Worm (Caenorhabditis elegans) whole organism, L4 larva: Measurements from ENCODE around the gene clec-234.

Experiments
- F10B5.3 ChIP-seq: sonication (generic microtip); optimal IDR thresholded peaks from 2 replicates; lab custom pipeline; 2016; ENCODE audit warnings: mild to moderate bottlenecking, missing genetic modification characterization, missing compliant biosample characterization
- F44E2.7 ChIP-seq: fragments of 200-800 bp; sonication (Bioruptor generic); IDR thresholded peaks from 2 replicates; pipeline ENCODE4 v2.1.2; 2022; ENCODE audit warnings: missing genetic modification characterization, missing compliant biosample characterization
- F49E8.2 ChIP-seq: sonication (generic microtip); optimal IDR thresholded peaks from 2 replicates; lab custom pipeline; 2016; ENCODE audit warnings: missing compliant biosample characterization, mild to moderate bottlenecking, missing genetic modification characterization, borderline replicate concordance
- R02D3.7 ChIP-seq: fragments of 150-350 bp; sonication (generic microtip); optimal IDR thresholded peaks from 3 replicates; lab custom pipeline; 2014; ENCODE audit warnings: missing biosample characterization, missing genetic modification characterization
- T20F7.1 ChIP-seq: fragments of 200-800 bp; sonication (Bioruptor generic); optimal IDR thresholded peaks from 2 replicates; lab custom pipeline; 2018; ENCODE audit warnings: mild to moderate bottlenecking, missing genetic modification characterization, missing compliant biosample characterization
- T26A8.4 ChIP-seq: fragments of 200-800 bp; sonication (Bioruptor generic); IDR thresholded peaks from 2 replicates; pipeline ENCODE4 v1.3.6; 2022; ENCODE audit warnings: missing genetic modification characterization, missing compliant biosample characterization
- Y48G9A.11 ChIP-seq: fragments of 200-800 bp; sonication (Bioruptor generic); IDR thresholded peaks from 2 replicates; pipeline ENCODE4 v1.3.6; 2022; ENCODE audit warnings: missing genetic modification reagents, missing genetic modification characterization, missing compliant biosample characterization
- Y75B8A.6 ChIP-seq: fragments of 200-800 bp; sonication (Bioruptor generic); IDR thresholded peaks from 2 replicates; pipeline ENCODE4 v1.3.6; 2022; ENCODE audit warnings: missing genetic modification reagents, missing genetic modification characterization, missing compliant biosample characterization
- ZK337.2 ChIP-seq: fragments of 200-800 bp; sonication (Bioruptor generic); IDR thresholded peaks from 2 replicates; pipeline ENCODE4 v1.3.6; 2022; ENCODE audit warnings: missing genetic modification reagents, missing genetic modification characterization, missing compliant biosample characterization
- aha-1 ChIP-seq: fragments of 150-350 bp; peaks from one replicate; lab custom pipeline; 2014; ENCODE audit warnings: missing biosample characterization, missing genetic modification characterization
- aly-2 ChIP-seq: sonication (generic microtip); optimal IDR thresholded peaks from 2 replicates; lab custom pipeline; 2018; ENCODE audit warnings: missing biosample characterization, missing genetic modification characterization
- ceh-28 ChIP-seq: fragments of 150-350 bp; optimal IDR thresholded peaks from 2 replicates; lab custom pipeline; 2014; ENCODE audit warnings: missing biosample characterization, missing genetic modification reagents, missing genetic modification characterization
- ceh-82 ChIP-seq: sonication (generic microtip); optimal IDR thresholded peaks from 2 replicates; lab custom pipeline; 2017; ENCODE audit warnings: missing biosample characterization, missing genetic modification characterization
- cey-2 ChIP-seq: sonication (generic microtip); optimal IDR thresholded peaks from 3 replicates; lab custom pipeline; 2017; ENCODE audit warnings: missing genetic modification characterization, mild to moderate bottlenecking, missing compliant biosample characterization, antibody characterized with exemption, borderline replicate concordance; ENCODE audit not compliant: insufficient read depth
- dmd-9 ChIP-seq: fragments of 200-800 bp; sonication (Bioruptor generic); IDR thresholded peaks from 2 replicates; pipeline ENCODE4 v1.3.6; 2022; ENCODE audit warnings: missing genetic modification reagents, missing genetic modification characterization, missing compliant biosample characterization
- dve-1 ChIP-seq: sonication (generic microtip); optimal IDR thresholded peaks from 2 replicates; lab custom pipeline; 2017; ENCODE audit warnings: antibody characterized with exemption, mild to moderate bottlenecking, missing genetic modification characterization, missing compliant biosample characterization; ENCODE audit not compliant: insufficient read depth
- fkh-10 ChIP-seq: fragments of 150-350 bp; optimal IDR thresholded peaks from 2 replicates; lab custom pipeline; 2014; ENCODE audit warnings: missing biosample characterization, missing genetic modification reagents, missing genetic modification characterization
- hif-1 ChIP-seq, 2 experiments: sonication (generic microtip); optimal IDR thresholded peaks; 2 replicates each; lab custom pipeline; 2016 to 2017; ENCODE audit warnings: missing compliant biosample characterization in 2 of 2, missing genetic modification characterization in 2 of 2, missing genetic modification reagents in 2 of 2, missing genotype in 2 of 2, mild to moderate bottlenecking in 1 of 2
- hlh-30 ChIP-seq: sonication (generic microtip); optimal IDR thresholded peaks from 2 replicates; lab custom pipeline; 2017; ENCODE audit warnings: antibody characterized with exemption, mild to moderate bottlenecking, missing genetic modification characterization, missing compliant biosample characterization; ENCODE audit not compliant: insufficient read depth
- hmg-1.1 ChIP-seq: fragments of 200-800 bp; sonication (Bioruptor generic); IDR thresholded peaks from 2 replicates; pipeline ENCODE4 v1.3.6; 2022; ENCODE audit warnings: missing genetic modification reagents, missing genetic modification characterization, missing compliant biosample characterization
- lim-7 ChIP-seq: fragments of 200-800 bp; sonication (Bioruptor generic); IDR thresholded peaks from 2 replicates; pipeline ENCODE4 v1.3.6; 2022; ENCODE audit warnings: missing genetic modification characterization, missing compliant biosample characterization
- lin-13 ChIP-seq: fragments of 150-350 bp; optimal IDR thresholded peaks from 2 replicates; lab custom pipeline; 2014; ENCODE audit warnings: missing biosample characterization, missing genetic modification reagents, missing genetic modification characterization
- lin-15B ChIP-seq: fragments of 150-350 bp; sonication (generic microtip); optimal IDR thresholded peaks from 3 replicates; lab custom pipeline; 2014; ENCODE audit warnings: missing biosample characterization, missing genetic modification characterization
- lin-38 ChIP-seq: fragments of 200-800 bp; sonication (Bioruptor generic); IDR thresholded peaks from 2 replicates; pipeline ENCODE4 v1.3.6; 2022; ENCODE audit warnings: missing genetic modification reagents, missing genetic modification characterization, missing compliant biosample characterization
- lin-39 ChIP-seq: fragments of 150-350 bp; optimal IDR thresholded peaks from 2 replicates; lab custom pipeline; 2014; ENCODE audit warnings: missing biosample characterization, missing genetic modification reagents, missing genetic modification characterization
- lir-3 ChIP-seq: sonication (generic microtip); optimal IDR thresholded peaks from 2 replicates; lab custom pipeline; 2016; ENCODE audit warnings: mild to moderate bottlenecking, missing genetic modification characterization, missing compliant biosample characterization
- lsy-2 ChIP-seq, 2 experiments: fragments of 150-350 bp in 1 of 2; sonication (generic microtip) in 1 of 2; optimal IDR thresholded peaks; 2 replicates each; lab custom pipeline; 2014 to 2017; ENCODE audit warnings: missing biosample characterization in 2 of 2, missing genetic modification characterization in 2 of 2
- madf-5 ChIP-seq, 2 experiments: fragments of 200-800 bp; sonication (Bioruptor generic); IDR thresholded peaks; 2 replicates each; pipeline ENCODE4 v1.3.6; 2022; ENCODE audit warnings: missing compliant biosample characterization in 2 of 2, missing genetic modification characterization in 2 of 2
- madf-9 ChIP-seq: fragments of 200-800 bp; sonication (Bioruptor generic); conservative IDR thresholded peaks from 2 replicates; pipeline ENCODE4 v1.3.6; 2022; ENCODE audit warnings: missing genetic modification reagents, missing genetic modification characterization, missing compliant biosample characterization
- mdl-1 ChIP-seq, 2 experiments: fragments of 150-350 bp in 1 of 2; sonication (generic microtip) in 1 of 2; optimal IDR thresholded peaks; 2 replicates each; lab custom pipeline; 2014 to 2017; ENCODE audit warnings: missing biosample characterization in 2 of 2, missing genetic modification characterization in 2 of 2
- mep-1 ChIP-seq: fragments of 150-350 bp; sonication (generic microtip); optimal IDR thresholded peaks from 3 replicates; lab custom pipeline; 2014; ENCODE audit warnings: missing biosample characterization, missing genetic modification characterization
- mxl-2 ChIP-seq: fragments of 200-800 bp; sonication (Bioruptor generic); conservative IDR thresholded peaks from 2 replicates; pipeline ENCODE4 v1.3.6; 2022; ENCODE audit warnings: missing genetic modification reagents, missing genetic modification characterization, missing compliant biosample characterization
- nhr-102 ChIP-seq: sonication (generic microtip); optimal IDR thresholded peaks from 2 replicates; lab custom pipeline; 2016; ENCODE audit warnings: mild to moderate bottlenecking, missing genetic modification characterization, moderate library complexity, missing compliant biosample characterization
- nhr-48 ChIP-seq: sonication (generic microtip); optimal IDR thresholded peaks from 2 replicates; lab custom pipeline; 2016; ENCODE audit warnings: mild to moderate bottlenecking, missing genetic modification characterization, missing compliant biosample characterization
- nhr-6 ChIP-seq: fragments of 150-350 bp; optimal IDR thresholded peaks from 2 replicates; lab custom pipeline; 2014; ENCODE audit warnings: missing biosample characterization, missing genetic modification characterization
- pha-4 ChIP-seq, 2 experiments: fragments of 150-350 bp in 1 of 2; fragments of 200-800 bp in 1 of 2; sonication (Bioruptor generic) in 1 of 2; IDR thresholded peaks in 1 of 2; optimal IDR thresholded peaks in 1 of 2; 2 replicates each; pipeline versions ENCODE4 v1.3.6 to Lab custom; 2014 to 2022; ENCODE audit warnings: missing genetic modification characterization in 2 of 2, missing genetic modification reagents in 2 of 2, missing biosample characterization in 1 of 2, missing compliant biosample characterization in 1 of 2
- pqm-1 ChIP-seq: sonication (generic microtip); optimal IDR thresholded peaks from 2 replicates; lab custom pipeline; 2017; ENCODE audit warnings: missing biosample characterization, missing genetic modification characterization
- saeg-2 ChIP-seq: fragments of 200-800 bp; sonication (Bioruptor generic); IDR thresholded peaks from 2 replicates; pipeline ENCODE4 v1.3.6; 2022; ENCODE audit warnings: missing genetic modification reagents, missing genetic modification characterization, missing compliant biosample characterization
- sdz-12 ChIP-seq: fragments of 200-800 bp; sonication (Bioruptor generic); optimal IDR thresholded peaks from 2 replicates; lab custom pipeline; 2018; ENCODE audit warnings: mild to moderate bottlenecking, missing genetic modification characterization, missing compliant biosample characterization
- set-16 ChIP-seq: fragments of 200-800 bp; sonication (Bioruptor generic); IDR thresholded peaks from 2 replicates; pipeline ENCODE4 v1.3.6; 2022; ENCODE audit warnings: missing genetic modification reagents, missing genetic modification characterization, missing compliant biosample characterization
- snpc-1.2 ChIP-seq: fragments of 200-800 bp; sonication (Bioruptor generic); IDR thresholded peaks from 2 replicates; pipeline ENCODE4 v1.3.6; 2022; ENCODE audit warnings: missing genetic modification reagents, missing genetic modification characterization, missing compliant biosample characterization
- spr-1 ChIP-seq: sonication (generic microtip); optimal IDR thresholded peaks from 2 replicates; lab custom pipeline; 2016; ENCODE audit warnings: mild to moderate bottlenecking, missing genetic modification characterization, missing compliant biosample characterization
- spr-3 ChIP-seq: fragments of 200-800 bp; sonication (Bioruptor generic); optimal IDR thresholded peaks from 2 replicates; lab custom pipeline; 2018; ENCODE audit warnings: mild to moderate bottlenecking, missing genetic modification characterization, missing compliant biosample characterization
- tag-97 ChIP-seq: fragments of 200-800 bp; sonication (Bioruptor generic); IDR thresholded peaks from 2 replicates; pipeline ENCODE4 v1.3.6; 2022; ENCODE audit warnings: missing genetic modification characterization, missing compliant biosample characterization
- tra-1 ChIP-seq: fragments of 200-800 bp; sonication (Bioruptor generic); IDR thresholded peaks from 2 replicates; pipeline ENCODE4 v1.3.6; 2022; ENCODE audit warnings: missing genetic modification reagents, missing genetic modification characterization, missing compliant biosample characterization
- unc-130 ChIP-seq: sonication (generic microtip); optimal IDR thresholded peaks from 2 replicates; lab custom pipeline; 2016; ENCODE audit warnings: missing genetic modification reagents, missing genetic modification characterization, missing compliant biosample characterization
- vab-7 ChIP-seq: fragments of 200-800 bp; sonication (Bioruptor generic); IDR thresholded peaks from 2 replicates; pipeline ENCODE4 v1.3.6; 2022; ENCODE audit warnings: missing genetic modification reagents, missing genetic modification characterization, missing compliant biosample characterization
- zfp-3 ChIP-seq: fragments of 200-800 bp; sonication (Bioruptor generic); conservative IDR thresholded peaks from 2 replicates; pipeline ENCODE4 v1.3.6; 2022; ENCODE audit warnings: missing genetic modification reagents, missing genetic modification characterization, missing compliant biosample characterization
- ztf-11 ChIP-seq: fragments of 150-350 bp; optimal IDR thresholded peaks from 2 replicates; lab custom pipeline; 2014; ENCODE audit warnings: missing biosample characterization, missing genetic modification characterization
- ztf-7 ChIP-seq: fragments of 150-350 bp; optimal IDR thresholded peaks from 2 replicates; lab custom pipeline; 2014; ENCODE audit warnings: missing biosample characterization, missing genetic modification characterization

clec-234 gene

DNA sequence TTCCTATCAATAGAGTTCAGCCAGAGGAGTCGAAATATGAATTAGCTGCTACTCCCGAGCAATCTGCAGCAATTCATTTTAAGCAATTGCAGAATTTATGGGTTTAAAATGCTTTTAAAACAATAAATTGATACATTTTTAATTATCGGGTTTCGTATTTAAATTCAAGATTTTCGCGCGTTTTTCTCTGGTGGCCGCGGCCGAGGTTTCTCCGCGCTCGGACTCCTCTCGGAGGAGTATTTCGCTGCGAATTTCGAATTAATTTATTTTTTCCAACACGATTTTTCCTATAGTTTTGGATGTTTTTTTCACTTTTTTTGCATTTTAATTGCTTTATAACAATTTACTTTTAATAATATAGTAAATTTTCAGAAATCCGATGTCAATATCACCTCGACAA, 31.9 kb downstream of the clec-234 start, which contains the start of gene F13A7.14:
Gene F13A7.14 (plus strand): TSS at position 373 of the 400 bp plus-strand sequence.
- TF ChIP-seq dve-1 (tag; lab: Kevin White, UChicago) (no peak), ceh-82 (tag; lab: Kevin White, UChicago) (no peak), nhr-102 (peak; percentile 77), T20F7.1 (no peak), zfp-3 (GFP tag; lab: Robert Waterston, UW) (no peak), nhr-6 (tag; lab: Kevin White, UChicago) (peak; percentile 14), snpc-1.2 (GFP tag; lab: Robert Waterston, UW) (0 out of 2 replicates have a peak, but pooled peaks have one; percentile 32), ztf-11 (tag; lab: Kevin White, UChicago) (no peak), ZK337.2 (GFP tag; lab: Robert Waterston, UW) (peak; percentile 95), F10B5.3 (tag; lab: Kevin White, UChicago) (no peak), mep-1 (tag; lab: Kevin White, UChicago) (no peak), spr-1 (tag; lab: Kevin White, UChicago) (no peak), Y75B8A.6 (GFP tag; lab: Robert Waterston, UW) (no peak), lsy-2 (tag; optimal IDR thresholded peaks at IDR 0.05; lab: Kevin White, UChicago) (peak in 1 of 2 experiments; percentile 87), sdz-12 (GFP tag; lab: Kevin White, UChicago) (no peak), hmg-1.1 (GFP tag; lab: Robert Waterston, UW) (peak; percentile 59), hlh-30 (tag; lab: Kevin White, UChicago) (no peak), pqm-1 (tag; lab: Kevin White, UChicago) (no peak), cey-2 (tag; lab: Kevin White, UChicago) (no peak), ceh-28 (tag; lab: Kevin White, UChicago) (no peak), aha-1 (peak; percentile 66), madf-9 (GFP tag; lab: Robert Waterston, UW) (peak; percentile 71), lin-13 (GFP tag; lab: Kevin White, UChicago) (peak; percentile 33), Y48G9A.11 (GFP tag; lab: Robert Waterston, UW) (peak; percentile 44; the same call in 1 of the 2 replicates), F44E2.7 (GFP tag; lab: Robert Waterston, UW) (no peak), set-16 (GFP tag; lab: Robert Waterston, UW) (no peak), ztf-7 (tag; lab: Kevin White, UChicago) (peak; percentile 42), tag-97 (GFP tag; lab: Robert Waterston, UW) (peak; percentile 68; the same call in 1 of the 2 replicates), pha-4 (GFP tag; IDR thresholded peaks at IDR 0.05; lab: Robert Waterston, UW) (no peak), pha-4 (tag; optimal IDR thresholded peaks at IDR 0.05; lab: Kevin White, UChicago) (no peak), nhr-48 (tag; lab: Kevin White, UChicago) (peak; percentile 17), lin-39 (tag; lab: Kevin White, UChicago) (no peak), tra-1 (peak; percentile 59; the same call in 1 of the 2 replicates), R02D3.7 (tag; lab: Kevin White, UChicago) (no peak), mxl-2 (GFP tag; lab: Robert Waterston, UW) (no peak), lim-7 (GFP tag; lab: Robert Waterston, UW) (no peak), aly-2 (tag; lab: Kevin White, UChicago) (no peak), T26A8.4 (GFP tag; lab: Robert Waterston, UW) (no peak), F49E8.2 (tag; lab: Kevin White, UChicago) (peak; percentile 19), lir-3 (tag; lab: Kevin White, UChicago) (no peak), saeg-2 (GFP tag; lab: Robert Waterston, UW) (no peak), spr-3 (GFP tag; lab: Kevin White, UChicago) (peak; percentile 20), unc-130 (peak; percentile 87), madf-5 (GFP tag; IDR thresholded peaks at IDR 0.05; lab: Robert Waterston, UW) (peak in 1 of 2 experiments; percentile 76; a peak in 1 of 4 replicates), mdl-1 (tag; optimal IDR thresholded peaks at IDR 0.05; lab: Kevin White, UChicago) (no peak), dmd-9 (GFP tag; lab: Robert Waterston, UW) (peak; percentile 89), lin-15B (tag; lab: Kevin White, UChicago) (no peak), vab-7 (GFP tag; lab: Robert Waterston, UW) (0 out of 2 replicates have a peak, but pooled peaks have one; percentile 16), lin-38 (GFP tag; lab: Robert Waterston, UW) (peak; percentile 73), fkh-10 (GFP tag; lab: Kevin White, UChicago) (no peak), hif-1 (tag; optimal IDR thresholded peaks at IDR 0.05; lab: Kevin White, UChicago) (peak in 1 of 2 experiments; percentile 90)
